Fruit fly (Drosophila melanogaster) Kc167 (cell line): ENCODE data around the gene Arp10.

ENCODE experiments used
- Sin3A ChIP-seq: fragments of >200 bp; optimal IDR thresholded peaks from 2 replicates; lab custom pipeline; 2018; ENCODE audit warnings: missing external identifiers
- psq ChIP-seq: fragments of >200 bp; optimal IDR thresholded peaks from 2 replicates; lab custom pipeline; 2017; ENCODE audit warnings: missing external identifiers
- ttk ChIP-seq: sonication (Bioruptor generic); optimal IDR thresholded peaks from 2 replicates; lab custom pipeline; 2017; ENCODE audit warnings: missing external identifiers

DNA sequence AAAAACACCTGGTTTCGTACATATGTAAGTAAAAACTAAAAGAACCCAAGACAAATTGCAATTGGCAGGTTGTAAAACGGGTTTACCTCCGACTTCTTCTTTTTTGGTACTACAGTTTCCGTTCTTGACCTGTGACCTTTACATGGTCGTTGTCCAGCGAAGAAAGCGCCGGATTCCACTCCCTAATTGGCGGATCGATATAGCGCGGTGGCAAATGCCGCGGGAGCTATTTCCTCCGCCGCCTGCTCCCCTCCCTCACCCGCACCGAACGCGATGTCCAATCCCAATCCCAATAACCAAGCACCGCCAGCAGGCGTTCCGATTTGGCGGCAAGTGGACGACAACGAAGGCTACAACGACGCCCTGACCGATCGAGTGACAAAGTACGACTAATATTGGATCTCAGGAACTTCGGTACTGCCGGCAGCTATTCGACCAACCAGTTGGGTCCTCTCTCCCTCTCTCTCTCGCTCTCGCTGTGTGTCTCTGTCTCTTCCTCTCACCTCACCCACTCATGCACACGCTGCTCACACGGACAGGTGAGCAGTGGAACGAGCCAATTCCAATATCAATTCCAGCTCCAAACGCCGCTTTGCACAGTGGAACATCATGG lies 16.7 kb upstream of the Arp10 start:
- no peak for TF ChIP-seq ttk (lab: Kevin White, UChicago)
- TF ChIP-seq Sin3A (lab: Kevin White, UChicago), result no peak
- TF ChIP-seq psq, result no peak
